Worm (Caenorhabditis elegans) whole organism, L3 larva: ENCODE measurements around the gene T28F3.8.

ENCODE experiments used
- jun-1 ChIP-seq: fragments of 150-350 bp; optimal IDR thresholded peaks from 2 replicates; lab custom pipeline; 2014; ENCODE audit warnings: missing biosample characterization, missing genetic modification reagents, missing genetic modification characterization
- nhr-237 ChIP-seq: fragments of 150-350 bp; optimal IDR thresholded peaks from 2 replicates; lab custom pipeline; 2014; ENCODE audit warnings: missing biosample characterization, missing genetic modification characterization
- nhr-76 ChIP-seq: fragments of 150-350 bp; sonication (generic microtip); optimal IDR thresholded peaks from 5 replicates; lab custom pipeline; 2014; ENCODE audit warnings: missing biosample characterization, missing genetic modification characterization
- pha-4 ChIP-seq: fragments of 150-350 bp; optimal IDR thresholded peaks from 2 replicates; lab custom pipeline; 2014; ENCODE audit warnings: missing biosample characterization, missing genetic modification reagents, missing genetic modification characterization
- sea-2 ChIP-seq: fragments of 150-350 bp; sonication (generic microtip); optimal IDR thresholded peaks from 4 replicates; lab custom pipeline; 2014; ENCODE audit warnings: missing biosample characterization, missing genetic modification reagents, missing genetic modification characterization
- skn-1 ChIP-seq: fragments of 150-350 bp; optimal IDR thresholded peaks from 2 replicates; lab custom pipeline; 2014; ENCODE audit warnings: missing biosample characterization, missing genetic modification characterization
- ztf-11 ChIP-seq: fragments of 150-350 bp; optimal IDR thresholded peaks from 2 replicates; lab custom pipeline; 2014; ENCODE audit warnings: missing biosample characterization, missing genetic modification characterization
- ztf-4 ChIP-seq: fragments of 150-350 bp; optimal IDR thresholded peaks from 2 replicates; lab custom pipeline; 2014; ENCODE audit warnings: missing biosample characterization, missing genetic modification characterization

DNA sequence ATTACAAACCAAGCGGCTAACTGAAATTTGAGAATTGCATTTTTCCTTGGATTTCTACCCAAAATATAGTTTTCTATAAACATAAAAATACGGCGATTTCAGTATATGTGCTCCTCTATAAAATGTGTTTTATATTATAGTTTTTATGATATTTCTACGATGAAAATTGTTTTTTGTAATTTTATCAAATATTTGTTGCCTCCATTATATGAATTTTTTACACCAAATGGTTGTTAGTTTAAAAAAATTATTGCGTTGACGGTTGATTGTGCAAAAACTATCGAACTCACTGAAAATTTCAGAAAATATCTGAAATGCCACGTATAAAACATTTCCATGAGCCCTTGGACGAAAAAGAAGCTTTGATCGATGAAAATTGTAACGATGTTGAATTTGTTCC is 1.1 kb upstream of the T28F3.8 start, which contains the start of gene T28F3.9:
- TF ChIP-seq skn-1 (tag; lab: Kevin White, UChicago) (no peak), ztf-11 (tag; lab: Kevin White, UChicago) (no peak), ztf-4 (tag; lab: Kevin White, UChicago) (no peak), pha-4 (tag; lab: Kevin White, UChicago) (no peak), jun-1 (tag; lab: Kevin White, UChicago) (no peak), nhr-76 (tag; lab: Kevin White, UChicago) (no peak), nhr-237 (tag; lab: Kevin White, UChicago) (no peak), sea-2 (no peak)
